Fruit fly (Drosophila melanogaster) whole organism, embryonic: ENCODE results near the gene unc-119.
A peak's percentile ranks its signal among the peaks of the same experiment; 100 is the strongest.

Experiments used
- Aef1 ChIP-seq: fragments of 200-800 bp; sonication (Bioruptor generic); IDR thresholded peaks from 3 replicates; pipeline ENCODE4 v1.3.6; 2022; ENCODE audit warnings: missing biosample characterization, missing genetic modification characterization
- CG10366 ChIP-seq: fragments of 200-800 bp; sonication (Bioruptor generic); IDR thresholded peaks from 2 replicates; pipeline ENCODE4 v1.3.6; 2022; ENCODE audit warnings: missing biosample characterization, missing genetic modification characterization
- CG12769 ChIP-seq: fragments of 200-800 bp; sonication (Bioruptor generic); optimal IDR thresholded peaks from 2 replicates; lab custom pipeline; 2019; ENCODE audit warnings: missing biosample characterization, mild to moderate bottlenecking, missing genetic modification characterization, moderate library complexity
- CG14965 ChIP-seq: fragments of 200-800 bp; sonication (Bioruptor generic); optimal IDR thresholded peaks from 2 replicates; lab custom pipeline; 2016; ENCODE audit warnings: missing biosample characterization, missing genetic modification characterization, borderline replicate concordance
- CG15696 ChIP-seq: fragments of 200-800 bp; sonication (Bioruptor generic); optimal IDR thresholded peaks from 2 replicates; lab custom pipeline; 2019; ENCODE audit warnings: missing biosample characterization, mild to moderate bottlenecking, missing genetic modification characterization, moderate library complexity
- CG1647 ChIP-seq: fragments of 200-800 bp; sonication (Bioruptor generic); optimal IDR thresholded peaks from 3 replicates; lab custom pipeline; 2016; ENCODE audit warnings: missing biosample characterization, missing genetic modification characterization
- CG17612 ChIP-seq: fragments of 200-800 bp; sonication (Bioruptor generic); IDR thresholded peaks from 2 replicates; pipeline ENCODE4 v1.3.6; 2022; ENCODE audit warnings: missing biosample characterization, missing genetic modification characterization
- CG2129 ChIP-seq: fragments of 200-800 bp; sonication (Bioruptor generic); IDR thresholded peaks from 2 replicates; pipeline ENCODE4 v1.3.6; 2022; ENCODE audit warnings: missing biosample characterization, missing genetic modification characterization; ENCODE audit not compliant: partially characterized antibody
- CG2199 ChIP-seq: fragments of 200-800 bp; sonication (Bioruptor generic); IDR thresholded peaks from 3 replicates; pipeline ENCODE4 v1.3.6; 2022; ENCODE audit warnings: missing biosample characterization, missing genetic modification characterization
- CG30403 ChIP-seq: fragments of 200-800 bp; sonication (Bioruptor generic); optimal IDR thresholded peaks from 3 replicates; lab custom pipeline; 2016; ENCODE audit warnings: missing biosample characterization, missing genetic modification characterization
- CG3407 ChIP-seq: fragments of 200-800 bp; sonication (Bioruptor generic); optimal IDR thresholded peaks from 2 replicates; lab custom pipeline; 2018; ENCODE audit warnings: missing biosample characterization, mild to moderate bottlenecking, missing genetic modification characterization
- CG3847 ChIP-seq: fragments of 200-800 bp; sonication (Bioruptor generic); IDR thresholded peaks from 2 replicates; pipeline ENCODE4 v1.3.6; 2022; ENCODE audit warnings: missing biosample characterization, missing genetic modification characterization
- CG3995 ChIP-seq: fragments of 200-800 bp; sonication (Bioruptor generic); optimal IDR thresholded peaks from 3 replicates; lab custom pipeline; 2016; ENCODE audit warnings: missing biosample characterization, missing genetic modification characterization
- CG4360 ChIP-seq: fragments of 200-800 bp; sonication (Bioruptor generic); IDR thresholded peaks from 2 replicates; pipeline ENCODE4 v1.3.6; 2022; ENCODE audit warnings: missing biosample characterization, missing genetic modification characterization
- CG5180 ChIP-seq: fragments of 200-800 bp; sonication (Bioruptor generic); optimal IDR thresholded peaks from 3 replicates; lab custom pipeline; 2017; ENCODE audit warnings: missing biosample characterization, missing genetic modification characterization, mild to moderate bottlenecking, moderate library complexity, missing genetic modification reagents
- CG6175 ChIP-seq: fragments of 200-800 bp; sonication (Bioruptor generic); IDR thresholded peaks from 3 replicates; pipeline ENCODE4 v1.3.6; 2022; ENCODE audit warnings: missing biosample characterization, missing genetic modification characterization
- CG6254 ChIP-seq: fragments of 200-800 bp; sonication (Bioruptor generic); optimal IDR thresholded peaks from 3 replicates; lab custom pipeline; 2017; ENCODE audit warnings: mild to moderate bottlenecking, missing biosample characterization, missing genetic modification reagents, missing genetic modification characterization
- CG6654 ChIP-seq: fragments of 200-800 bp; sonication (Bioruptor generic); optimal IDR thresholded peaks from 2 replicates; lab custom pipeline; 2017; ENCODE audit warnings: missing biosample characterization, mild to moderate bottlenecking, missing genetic modification characterization
- CG6791 ChIP-seq: fragments of 200-800 bp; sonication (Bioruptor generic); IDR thresholded peaks from 3 replicates; pipeline ENCODE4 v1.3.6; 2022; ENCODE audit warnings: missing biosample characterization, missing genetic modification characterization; ENCODE audit not compliant: partially characterized antibody
- CG7357 ChIP-seq: fragments of 200-800 bp; sonication (Bioruptor generic); IDR thresholded peaks from 3 replicates; pipeline ENCODE4 v1.3.6; 2022; ENCODE audit warnings: missing biosample characterization, missing genetic modification characterization
- CG7556 ChIP-seq: fragments of 200-800 bp; sonication (Bioruptor generic); optimal IDR thresholded peaks from 2 replicates; lab custom pipeline; 2017; ENCODE audit warnings: missing biosample characterization, mild to moderate bottlenecking, missing genetic modification characterization
- CG8290 ChIP-seq, 3 experiments: fragments of 200-800 bp; sonication (Bioruptor generic); optimal IDR thresholded peaks; 2 replicates each; lab custom pipeline; 2016 to 2019; ENCODE audit warnings: missing biosample characterization in 3 of 3, missing genetic modification characterization in 3 of 3, mild to moderate bottlenecking in 2 of 3, moderate library complexity in 1 of 3
- CG8924 ChIP-seq: fragments of 200-800 bp; optimal IDR thresholded peaks from 3 replicates; lab custom pipeline; 2019; ENCODE audit warnings: missing biosample characterization, mild to moderate bottlenecking, missing genetic modification characterization, moderate library complexity
- Deaf1 ChIP-seq: fragments of 200-800 bp; optimal IDR thresholded peaks from 3 replicates; lab custom pipeline; 2019; ENCODE audit warnings: missing biosample characterization, mild to moderate bottlenecking, missing genetic modification characterization, moderate library complexity
- Ets65A ChIP-seq: fragments of 200-800 bp; sonication (Bioruptor generic); peaks from one replicate; lab custom pipeline; 2016; ENCODE audit warnings: missing biosample characterization, missing genetic modification characterization
- HmgZ ChIP-seq: fragments of 200-800 bp; sonication (Bioruptor generic); optimal IDR thresholded peaks from 2 replicates; lab custom pipeline; 2018; ENCODE audit warnings: missing biosample characterization, mild to moderate bottlenecking, missing genetic modification characterization
- Hr3 ChIP-seq: fragments of 200-800 bp; sonication (Bioruptor generic); optimal IDR thresholded peaks from 3 replicates; lab custom pipeline; 2016; ENCODE audit warnings: missing biosample characterization, missing genetic modification characterization
- Mes4 ChIP-seq: fragments of 200-800 bp; sonication (Bioruptor generic); optimal IDR thresholded peaks from 2 replicates; lab custom pipeline; 2016; ENCODE audit warnings: missing biosample characterization, missing genetic modification characterization
- Mrtf ChIP-seq: fragments of 200-800 bp; sonication (Bioruptor generic); IDR thresholded peaks from 3 replicates; pipeline ENCODE4 v1.3.6; 2022; ENCODE audit warnings: missing biosample characterization, missing genetic modification characterization
- Neu2 ChIP-seq: fragments of 200-800 bp; sonication (Bioruptor generic); optimal IDR thresholded peaks from 3 replicates; lab custom pipeline; 2016; ENCODE audit warnings: missing biosample characterization, missing genetic modification characterization, borderline replicate concordance
- al ChIP-seq: fragments of 200-800 bp; sonication (Bioruptor generic); IDR thresholded peaks from 2 replicates; pipeline ENCODE4 v1.3.6; 2022; ENCODE audit warnings: missing biosample characterization, missing genetic modification characterization
- ci ChIP-seq: fragments of 200-800 bp; sonication (Bioruptor generic); IDR thresholded peaks from 3 replicates; pipeline ENCODE4 v1.3.6; 2022; ENCODE audit warnings: missing biosample characterization, missing genetic modification characterization
- cwo ChIP-seq: fragments of 200-800 bp; sonication (Bioruptor generic); optimal IDR thresholded peaks from 3 replicates; lab custom pipeline; 2017; ENCODE audit warnings: missing biosample characterization, missing genetic modification characterization, mild to moderate bottlenecking, moderate library complexity, missing genetic modification reagents
- dan ChIP-seq: fragments of 200-800 bp; sonication (Bioruptor generic); IDR thresholded peaks from 2 replicates; pipeline ENCODE4 v1.3.6; 2022; ENCODE audit warnings: missing biosample characterization, missing genetic modification characterization
- disco-r ChIP-seq: fragments of 200-800 bp; sonication (Bioruptor generic); optimal IDR thresholded peaks from 2 replicates; lab custom pipeline; 2016; ENCODE audit warnings: missing biosample characterization, missing genetic modification characterization
- dmrt11E ChIP-seq: fragments of 200-800 bp; sonication (Bioruptor generic); optimal IDR thresholded peaks from 3 replicates; lab custom pipeline; 2018; ENCODE audit warnings: missing biosample characterization, mild to moderate bottlenecking, missing genetic modification characterization, moderate library complexity
- emc ChIP-seq: fragments of 200-800 bp; sonication (Bioruptor generic); optimal IDR thresholded peaks from 2 replicates; lab custom pipeline; 2016; ENCODE audit warnings: missing biosample characterization, missing genetic modification characterization
- ewg ChIP-seq: fragments of 200-800 bp; sonication (Bioruptor generic); optimal IDR thresholded peaks from 3 replicates; lab custom pipeline; 2017; ENCODE audit warnings: mild to moderate bottlenecking, missing biosample characterization, missing genetic modification reagents, missing genetic modification characterization
- exex ChIP-seq: fragments of 200-800 bp; sonication (Bioruptor generic); optimal IDR thresholded peaks from 4 replicates; lab custom pipeline; 2018; ENCODE audit warnings: missing biosample characterization, mild to moderate bottlenecking, missing genetic modification characterization, moderate library complexity
- fd96Cb ChIP-seq: fragments of 200-800 bp; sonication (Bioruptor generic); optimal IDR thresholded peaks from 2 replicates; lab custom pipeline; 2018; ENCODE audit warnings: missing biosample characterization, mild to moderate bottlenecking, missing genetic modification characterization, moderate library complexity
- gce ChIP-seq: fragments of 200-800 bp; sonication (Bioruptor generic); IDR thresholded peaks from 3 replicates; pipeline ENCODE4 v1.3.6; 2022; ENCODE audit warnings: missing biosample characterization, missing genetic modification characterization
- gsb ChIP-seq: fragments of 200-800 bp; sonication (Bioruptor generic); IDR thresholded peaks from 2 replicates; pipeline ENCODE4 v1.3.6; 2022; ENCODE audit warnings: missing biosample characterization, missing genetic modification characterization
- kah ChIP-seq: fragments of 200-800 bp; sonication (Bioruptor generic); optimal IDR thresholded peaks from 2 replicates; lab custom pipeline; 2018; ENCODE audit warnings: missing biosample characterization, mild to moderate bottlenecking, missing genetic modification characterization
- ken ChIP-seq: fragments of 200-800 bp; sonication (Bioruptor generic); IDR thresholded peaks from 3 replicates; pipeline ENCODE4 v1.3.6; 2022; ENCODE audit warnings: missing biosample characterization, missing genetic modification characterization
- mam ChIP-seq: fragments of 200-800 bp; sonication (Bioruptor generic); optimal IDR thresholded peaks from 3 replicates; lab custom pipeline; 2016; ENCODE audit warnings: missing biosample characterization, missing genetic modification characterization
- odd ChIP-seq: fragments of 200-800 bp; sonication (Bioruptor generic); optimal IDR thresholded peaks from 2 replicates; lab custom pipeline; 2017; ENCODE audit warnings: missing biosample characterization, mild to moderate bottlenecking, missing genetic modification characterization
- pzg ChIP-seq: fragments of 200-800 bp; sonication (Bioruptor generic); optimal IDR thresholded peaks from 3 replicates; lab custom pipeline; 2018; ENCODE audit warnings: missing biosample characterization, mild to moderate bottlenecking, missing genetic modification characterization, moderate library complexity
- rib ChIP-seq: fragments of 200-800 bp; sonication (Bioruptor generic); IDR thresholded peaks from 2 replicates; pipeline ENCODE4 v1.3.6; 2022; ENCODE audit warnings: missing biosample characterization, missing genetic modification characterization
- tap ChIP-seq: fragments of 200-800 bp; optimal IDR thresholded peaks from 3 replicates; lab custom pipeline; 2019; ENCODE audit warnings: missing biosample characterization, mild to moderate bottlenecking, missing genetic modification characterization, moderate library complexity
- trem ChIP-seq: fragments of 200-800 bp; optimal IDR thresholded peaks from 3 replicates; lab custom pipeline; 2019; ENCODE audit warnings: missing biosample characterization, mild to moderate bottlenecking, missing genetic modification characterization, moderate library complexity
- unpg ChIP-seq: fragments of 200-800 bp; sonication (Bioruptor generic); optimal IDR thresholded peaks from 3 replicates; lab custom pipeline; 2018; ENCODE audit warnings: missing biosample characterization, mild to moderate bottlenecking, missing genetic modification characterization, moderate library complexity

unc-119 gene

DNA sequence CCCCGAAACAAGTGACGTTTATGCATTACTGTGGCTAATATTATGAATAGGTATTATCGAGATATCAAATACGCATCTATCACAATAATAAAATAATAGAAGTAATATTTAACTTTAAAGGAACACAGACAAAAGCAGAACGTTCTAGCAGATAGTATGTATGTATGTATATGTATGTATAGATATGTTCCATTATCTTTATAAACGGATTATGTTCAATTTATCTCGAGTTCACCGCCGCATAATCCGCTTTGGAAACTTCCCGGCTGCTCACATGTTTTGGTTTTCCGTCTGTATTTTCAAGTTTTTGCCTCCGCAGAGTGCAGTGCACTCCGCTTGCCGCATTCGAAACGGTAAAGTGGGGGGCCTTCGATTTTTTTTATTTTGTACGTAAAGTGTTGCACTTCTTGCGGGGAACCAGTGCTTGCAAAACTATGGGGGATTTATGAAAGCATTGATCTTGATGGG, 44.5 kb upstream of the unc-119 start (continued):
- TF ChIP-seq gsb (GFP tag; lab: Robert Waterston, UW) (no peak), disco-r (GFP tag; lab: Kevin White, UChicago) (no peak), CG3847 (GFP tag; lab: Robert Waterston, UW) (no peak), CG30403 (GFP tag; lab: Kevin White, UChicago) (no peak), ewg (GFP tag; lab: Kevin White, UChicago) (no peak), CG7556 (GFP tag; lab: Kevin White, UChicago) (no peak), CG6254 (GFP tag; lab: Kevin White, UChicago) (peak; percentile 24), CG6791 (GFP tag; lab: Robert Waterston, UW) (no peak), CG2129 (GFP tag; lab: Robert Waterston, UW) (no peak), emc (GFP tag; lab: Kevin White, UChicago) (no peak), CG8290 (GFP tag; optimal IDR thresholded peaks at IDR 0.05; lab: Kevin White, UChicago) (peak; percentile 27), CG8290 (tag; optimal IDR thresholded peaks at IDR 0.05; lab: Kevin White, UChicago) (no peak), Mes4 (GFP tag; lab: Kevin White, UChicago) (no peak), CG6175 (no peak), CG8924 (tag; lab: Kevin White, UChicago) (no peak), unpg (GFP tag; lab: Kevin White, UChicago) (peak; percentile 69), pzg (GFP tag; lab: Kevin White, UChicago) (no peak), al (GFP tag; lab: Robert Waterston, UW) (no peak), kah (peak; percentile 36), CG17612 (GFP tag; lab: Robert Waterston, UW) (no peak), dan (no peak), ken (GFP tag; lab: Robert Waterston, UW) (0 out of 3 replicates have a peak, but pooled peaks have one; percentile 29), Mrtf (GFP tag; lab: Robert Waterston, UW) (no peak), odd (GFP tag; lab: Kevin White, UChicago) (no peak), Aef1 (no peak), CG2199 (GFP tag; lab: Robert Waterston, UW) (no peak), CG4360 (GFP tag; lab: Robert Waterston, UW) (no peak), gce (no peak), trem (tag; lab: Kevin White, UChicago) (peak; percentile 42), dmrt11E (tag; lab: Kevin White, UChicago) (peak; percentile 74), CG15696 (tag; lab: Kevin White, UChicago) (peak; percentile 10), CG6654 (GFP tag; lab: Kevin White, UChicago) (peak; percentile 93), CG10366 (no peak), Hr3 (GFP tag; lab: Kevin White, UChicago) (no peak), CG7357 (GFP tag; lab: Robert Waterston, UW) (no peak), mam (GFP tag; lab: Kevin White, UChicago) (no peak), Deaf1 (tag; lab: Kevin White, UChicago) (no peak), fd96Cb (peak; percentile 42), CG3407 (GFP tag; lab: Kevin White, UChicago) (peak; percentile 1), Ets65A (GFP tag; lab: Kevin White, UChicago) (no peak), CG14965 (GFP tag; lab: Kevin White, UChicago) (no peak), HmgZ (tag; lab: Kevin White, UChicago) (no peak), ci (peak; percentile 56; the same call in 2 of the 3 replicates), CG5180 (GFP tag; lab: Kevin White, UChicago) (no peak), cwo (GFP tag; lab: Kevin White, UChicago) (no peak), tap (tag; lab: Kevin White, UChicago) (peak; percentile 32), Neu2 (GFP tag; lab: Kevin White, UChicago) (no peak), exex (tag; lab: Kevin White, UChicago) (no peak), CG1647 (no peak), rib (GFP tag; lab: Robert Waterston, UW) (no peak), CG3995 (GFP tag; lab: Kevin White, UChicago) (no peak), CG12769 (tag; lab: Kevin White, UChicago) (peak; percentile 29)
